Fruit fly (Drosophila melanogaster): ENCODE results near the gene CG31937.

DNA sequence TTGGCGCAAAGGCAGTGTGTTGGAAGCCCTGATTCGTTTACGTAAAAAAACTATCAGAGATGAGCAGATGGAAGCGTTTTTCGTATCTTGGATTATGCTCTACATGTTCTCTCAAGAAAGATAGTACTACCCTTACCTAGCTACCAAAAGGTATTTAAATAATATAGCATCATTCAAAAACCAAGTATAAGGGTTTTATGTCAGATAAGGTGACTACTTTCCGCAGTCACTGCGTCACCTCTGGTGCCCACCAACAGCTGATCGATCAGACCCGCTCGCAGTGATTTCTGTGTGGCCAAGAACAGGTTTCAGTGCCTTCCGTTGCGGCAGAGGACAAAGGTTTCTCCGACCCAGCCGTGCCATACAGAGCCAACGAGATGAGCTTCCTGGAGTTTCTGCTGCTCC is at the start of gene CG31937, which contains the start of gene Eno:
- TF ChIP-seq CG8388 (GFP tag; optimal IDR thresholded peaks at IDR 0.05) (no peak), Antp (GFP tag; optimal IDR thresholded peaks at IDR 0.05) (peak; percentile 26), lov (optimal IDR thresholded peaks at IDR 0.05) (no peak), lov (GFP tag; IDR thresholded peaks at IDR 0.05) (no peak), CG1602 (GFP tag; optimal IDR thresholded peaks at IDR 0.05) (peak; percentile 28), CG10979 (tag; optimal IDR thresholded peaks at IDR 0.05) (peak; percentile 3), CG8281 (tag; optimal IDR thresholded peaks at IDR 0.05) (no peak), Sox100B (GFP tag; optimal IDR thresholded peaks at IDR 0.05) (no peak), Dll (GFP tag; IDR thresholded peaks at IDR 0.05; ENCODE audit: partially characterized antibody) (0 out of 4 replicates have a peak, but pooled peaks have one; percentile 32), E2f1 (GFP tag; IDR thresholded peaks at IDR 0.05) (peak; percentile 46; the same call in 1 of the 2 replicates), p53 (GFP tag; optimal IDR thresholded peaks at IDR 0.05) (no peak), ham (GFP tag; IDR thresholded peaks at IDR 0.05) (no peak), Elba2 (GFP tag; optimal IDR thresholded peaks at IDR 0.05) (no peak), ato (GFP tag; IDR thresholded peaks at IDR 0.05; ENCODE audit: partially characterized antibody) (no peak), toy (GFP tag; IDR thresholded peaks at IDR 0.05) (no peak)

All from whole organism, embryonic.